Worm (Caenorhabditis elegans) whole organism, mixed stage, embryonic: Measurements from ENCODE around the gene dph-3.

Experiments used
- M03D4.4 ChIP-seq: sonication (generic microtip); optimal IDR thresholded peaks from 2 replicates; lab custom pipeline; 2017; ENCODE audit warnings: mild to moderate bottlenecking, missing genetic modification characterization, missing compliant biosample characterization
- bed-3 ChIP-seq: fragments of 200-800 bp; sonication (Bioruptor generic); optimal IDR thresholded peaks from 3 replicates; lab custom pipeline; 2018; ENCODE audit warnings: mild to moderate bottlenecking, missing genetic modification characterization, moderate library complexity, missing compliant biosample characterization
- blmp-1 ChIP-seq: fragments of 150-350 bp; optimal IDR thresholded peaks from 2 replicates; lab custom pipeline; 2014; ENCODE audit warnings: missing biosample characterization, missing genetic modification characterization
- ceh-39 ChIP-seq: fragments of 150-350 bp; optimal IDR thresholded peaks from 2 replicates; lab custom pipeline; 2014; ENCODE audit warnings: missing biosample characterization, missing genetic modification characterization
- ceh-83 ChIP-seq: fragments of 200-800 bp; sonication (Bioruptor generic); optimal IDR thresholded peaks from 2 replicates; lab custom pipeline; 2018; ENCODE audit warnings: mild to moderate bottlenecking, missing genetic modification characterization, missing compliant biosample characterization
- cnd-1 ChIP-seq: fragments of 200-800 bp; sonication (Bioruptor generic); optimal IDR thresholded peaks from 2 replicates; lab custom pipeline; 2018; ENCODE audit warnings: mild to moderate bottlenecking, missing genetic modification characterization, missing compliant biosample characterization
- drap-1 ChIP-seq: fragments of 200-800 bp; sonication (Bioruptor generic); optimal IDR thresholded peaks from 3 replicates; lab custom pipeline; 2018; ENCODE audit warnings: mild to moderate bottlenecking, missing genetic modification characterization, missing compliant biosample characterization
- elt-1 ChIP-seq: sonication (generic microtip); optimal IDR thresholded peaks from 2 replicates; lab custom pipeline; 2017; ENCODE audit warnings: missing genetic modification characterization, mild to moderate bottlenecking, missing compliant biosample characterization, antibody characterized with exemption, moderate library complexity, borderline replicate concordance; ENCODE audit not compliant: insufficient read depth
- elt-3 ChIP-seq: fragments of 150-350 bp; optimal IDR thresholded peaks from 2 replicates; lab custom pipeline; 2014; ENCODE audit warnings: missing biosample characterization, missing genetic modification characterization
- flh-1 ChIP-seq: fragments of 200-800 bp; sonication (Bioruptor generic); optimal IDR thresholded peaks from 2 replicates; lab custom pipeline; 2018; ENCODE audit warnings: mild to moderate bottlenecking, missing genetic modification characterization, moderate library complexity, missing compliant biosample characterization
- ham-2 ChIP-seq: fragments of 200-800 bp; sonication (Bioruptor generic); optimal IDR thresholded peaks from 2 replicates; lab custom pipeline; 2018; ENCODE audit warnings: mild to moderate bottlenecking, missing genetic modification characterization, missing compliant biosample characterization
- hlh-1 ChIP-seq: fragments of 150-350 bp; optimal IDR thresholded peaks from 2 replicates; lab custom pipeline; 2014; ENCODE audit warnings: missing biosample characterization, missing genetic modification reagents, missing genetic modification characterization
- lin-13 ChIP-seq: fragments of 150-350 bp; optimal IDR thresholded peaks from 2 replicates; lab custom pipeline; 2014; ENCODE audit warnings: missing biosample characterization, missing genetic modification characterization
- lin-32 ChIP-seq: fragments of 200-800 bp; sonication (Bioruptor generic); optimal IDR thresholded peaks from 2 replicates; lab custom pipeline; 2018; ENCODE audit warnings: mild to moderate bottlenecking, missing genetic modification characterization, missing compliant biosample characterization
- mep-1 ChIP-seq: fragments of 150-350 bp; optimal IDR thresholded peaks from 2 replicates; lab custom pipeline; 2017; ENCODE audit warnings: missing biosample characterization, missing genetic modification reagents, missing genetic modification characterization, inconsistent platforms
- mls-2 ChIP-seq: sonication (generic microtip); optimal IDR thresholded peaks from 2 replicates; lab custom pipeline; 2016; ENCODE audit warnings: mild to moderate bottlenecking, missing genetic modification characterization, moderate library complexity, missing compliant biosample characterization
- nhr-12 ChIP-seq: fragments of 150-350 bp; optimal IDR thresholded peaks from 2 replicates; lab custom pipeline; 2014; ENCODE audit warnings: missing biosample characterization, missing genetic modification characterization
- nhr-237 ChIP-seq: fragments of 150-350 bp; optimal IDR thresholded peaks from 2 replicates; lab custom pipeline; 2014; ENCODE audit warnings: missing biosample characterization, missing genetic modification characterization
- nhr-28 ChIP-seq: fragments of 150-350 bp; optimal IDR thresholded peaks from 2 replicates; lab custom pipeline; 2014; ENCODE audit warnings: missing biosample characterization, missing genetic modification characterization
- nhr-76 ChIP-seq: sonication (generic microtip); optimal IDR thresholded peaks from 2 replicates; lab custom pipeline; 2017; ENCODE audit warnings: missing biosample characterization, missing genetic modification characterization
- sem-2 ChIP-seq: fragments of 200-800 bp; sonication (Bioruptor generic); optimal IDR thresholded peaks from 2 replicates; lab custom pipeline; 2018; ENCODE audit warnings: mild to moderate bottlenecking, missing genetic modification characterization, missing compliant biosample characterization
- unc-120 ChIP-seq: sonication (generic microtip); optimal IDR thresholded peaks from 2 replicates; lab custom pipeline; 2017; ENCODE audit warnings: missing genetic modification characterization, missing compliant biosample characterization; ENCODE audit not compliant: poor library complexity, severe bottlenecking
- unc-39 ChIP-seq: fragments of 150-350 bp; optimal IDR thresholded peaks from 2 replicates; lab custom pipeline; 2014; ENCODE audit warnings: missing biosample characterization, missing genetic modification characterization
- unc-62 ChIP-seq: fragments of 150-350 bp; optimal IDR thresholded peaks from 2 replicates; lab custom pipeline; 2014; ENCODE audit warnings: missing biosample characterization, missing genetic modification reagents, missing genetic modification characterization
- zip-8 ChIP-seq: fragments of 150-350 bp; optimal IDR thresholded peaks from 2 replicates; lab custom pipeline; 2014; ENCODE audit warnings: missing biosample characterization, missing genetic modification characterization
- ztf-11 ChIP-seq: fragments of 150-350 bp; optimal IDR thresholded peaks from 2 replicates; lab custom pipeline; 2014; ENCODE audit warnings: missing biosample characterization, missing genetic modification characterization

dph-3 gene

ce11 chrIV:9748342-9748741 lies 41.4 kb downstream of the dph-3 start, which contains the start of gene C28D4.8:
TSS of gene C28D4.8 (minus strand) at chrIV:9748442.
- no peak for TF ChIP-seq elt-1
- TF ChIP-seq sem-2 (GFP tag; lab: Kevin White, UChicago) = no peak
- TF ChIP-seq unc-62 (GFP tag; lab: Kevin White, UChicago) = no peak
- no peak for TF ChIP-seq unc-120 (tag; lab: Kevin White, UChicago)
- TF ChIP-seq ham-2 (GFP tag; lab: Kevin White, UChicago) = no peak
- no peak for TF ChIP-seq ceh-39 (tag; lab: Kevin White, UChicago)
- no peak for TF ChIP-seq lin-32 (GFP tag; lab: Kevin White, UChicago)
- TF ChIP-seq lin-13 (tag; lab: Kevin White, UChicago) = no peak
- TF ChIP-seq drap-1 (GFP tag; lab: Kevin White, UChicago) = no peak
- no peak for TF ChIP-seq nhr-76 (tag; lab: Kevin White, UChicago)
- no peak for TF ChIP-seq ceh-83 (GFP tag; lab: Kevin White, UChicago)
- no peak for TF ChIP-seq mep-1 (tag; lab: Kevin White, UChicago)
- TF ChIP-seq mls-2 (tag; lab: Kevin White, UChicago) = no peak
- no peak for TF ChIP-seq elt-3 (tag; lab: Kevin White, UChicago)
- TF ChIP-seq nhr-237 (tag; lab: Kevin White, UChicago) = no peak
- no peak for TF ChIP-seq zip-8 (tag; lab: Kevin White, UChicago)
- TF ChIP-seq ztf-11 (tag; lab: Kevin White, UChicago) = no peak
- no peak for TF ChIP-seq nhr-28
- TF ChIP-seq, all 35 proteins: peak for 0

ce11 chrIV:9755713-9756112 lies 48.8 kb downstream of the dph-3 start:
- TF ChIP-seq sem-2 (GFP tag; lab: Kevin White, UChicago) (no peak), blmp-1 (tag; lab: Kevin White, UChicago) (no peak), ham-2 (GFP tag; lab: Kevin White, UChicago) (no peak)

ce11 chrIV:9756647-9757424 lies 49.9 kb downstream of the dph-3 start:
- no peak for TF ChIP-seq unc-120 (tag; lab: Kevin White, UChicago)
- no peak for TF ChIP-seq sem-2 (GFP tag; lab: Kevin White, UChicago)
- TF ChIP-seq mep-1 (tag; lab: Kevin White, UChicago) = no peak
- TF ChIP-seq M03D4.4 (tag; lab: Kevin White, UChicago) = no peak
- TF ChIP-seq nhr-76 (tag; lab: Kevin White, UChicago) = no peak
- TF ChIP-seq lin-32 (GFP tag; lab: Kevin White, UChicago) = no peak
- TF ChIP-seq flh-1 (GFP tag; lab: Kevin White, UChicago) = no peak
- TF ChIP-seq nhr-28 = no peak
- TF ChIP-seq lin-13 (tag; lab: Kevin White, UChicago) = no peak
- no peak for TF ChIP-seq ceh-83 (GFP tag; lab: Kevin White, UChicago)
- TF ChIP-seq hlh-1 = no peak
- no peak for TF ChIP-seq bed-3 (GFP tag; lab: Kevin White, UChicago)
- TF ChIP-seq ham-2 (GFP tag; lab: Kevin White, UChicago) = no peak
- no peak for TF ChIP-seq nhr-12 (tag; lab: Kevin White, UChicago)
- no peak for TF ChIP-seq cnd-1
- no peak for TF ChIP-seq unc-39
- no peak for TF ChIP-seq elt-1

ce11 chrIV:9757425-9757740 lies 50.4 kb downstream of the dph-3 start, which contains the start of gene nhr-97:
TSS of gene nhr-97 (plus strand) at chrIV:9757641.
- no peak for TF ChIP-seq M03D4.4 (tag; lab: Kevin White, UChicago)
- TF ChIP-seq lin-32 (GFP tag; lab: Kevin White, UChicago) = no peak
- TF ChIP-seq unc-62 (GFP tag; lab: Kevin White, UChicago) = no peak
- TF ChIP-seq nhr-76 (tag; lab: Kevin White, UChicago) = no peak
- no peak for TF ChIP-seq cnd-1
